Fruit fly (Drosophila melanogaster) whole organism, embryonic: Measurements from ENCODE around the gene CG3652.

Experiments used
- BtbVII ChIP-seq: fragments of 200-800 bp; sonication (Bioruptor generic); optimal IDR thresholded peaks from 3 replicates; lab custom pipeline; 2017; ENCODE audit warnings: missing biosample characterization, mild to moderate bottlenecking, missing genetic modification characterization
- CG11085 ChIP-seq: fragments of 200-800 bp; sonication (Bioruptor generic); IDR thresholded peaks from 2 replicates; pipeline ENCODE4 v1.3.6; 2022; ENCODE audit warnings: missing biosample characterization, missing genetic modification characterization
- CG13287 ChIP-seq: fragments of 200-800 bp; sonication (Bioruptor generic); IDR thresholded peaks from 2 replicates; pipeline ENCODE4 v1.3.6; 2022; ENCODE audit warnings: missing biosample characterization, missing genetic modification characterization; ENCODE audit not compliant: partially characterized antibody
- CG14014 ChIP-seq: fragments of 200-800 bp; sonication (Bioruptor generic); IDR thresholded peaks from 2 replicates; pipeline ENCODE4 v1.3.6; 2022; ENCODE audit warnings: missing biosample characterization, missing genetic modification characterization
- CG16779 ChIP-seq: fragments of 200-800 bp; sonication (Bioruptor generic); IDR thresholded peaks from 2 replicates; pipeline ENCODE4 v1.3.6; 2022; ENCODE audit warnings: missing biosample characterization, missing genetic modification characterization
- CG17328 ChIP-seq: fragments of 200-800 bp; sonication (Bioruptor generic); IDR thresholded peaks from 2 replicates; pipeline ENCODE4 v1.3.6; 2022; ENCODE audit warnings: missing biosample characterization, missing genetic modification characterization
- CG18011 ChIP-seq: fragments of 200-800 bp; sonication (Bioruptor generic); optimal IDR thresholded peaks from 2 replicates; lab custom pipeline; 2017; ENCODE audit warnings: missing biosample characterization, missing genetic modification characterization, mild to moderate bottlenecking, moderate library complexity, missing genotype
- CG2889 ChIP-seq: fragments of 200-800 bp; sonication (Bioruptor generic); IDR thresholded peaks from 3 replicates; pipeline ENCODE4 v1.3.6; 2022; ENCODE audit warnings: missing biosample characterization, missing genetic modification characterization
- CG3726 ChIP-seq: fragments of 200-800 bp; sonication (Bioruptor generic); IDR thresholded peaks from 3 replicates; pipeline ENCODE4, ENCODE4 v1.3.6; 2022; ENCODE audit warnings: missing biosample characterization, missing genetic modification characterization
- CG42726 ChIP-seq: fragments of 200-800 bp; sonication (Bioruptor generic); IDR thresholded peaks from 2 replicates; pipeline ENCODE4 v1.3.6; 2022; ENCODE audit warnings: missing biosample characterization, missing genetic modification characterization; ENCODE audit not compliant: partially characterized antibody
- CG4820 ChIP-seq: fragments of 200-800 bp; sonication (Bioruptor generic); optimal IDR thresholded peaks from 3 replicates; lab custom pipeline; 2016; ENCODE audit warnings: missing biosample characterization, missing genetic modification characterization
- CG6175 ChIP-seq: fragments of 200-800 bp; sonication (Bioruptor generic); IDR thresholded peaks from 3 replicates; pipeline ENCODE4 v1.3.6; 2022; ENCODE audit warnings: missing biosample characterization, missing genetic modification characterization
- CG7357 ChIP-seq: fragments of 200-800 bp; sonication (Bioruptor generic); IDR thresholded peaks from 3 replicates; pipeline ENCODE4 v1.3.6; 2022; ENCODE audit warnings: missing biosample characterization, missing genetic modification characterization
- CG7556 ChIP-seq: fragments of 200-800 bp; sonication (Bioruptor generic); optimal IDR thresholded peaks from 2 replicates; lab custom pipeline; 2017; ENCODE audit warnings: missing biosample characterization, mild to moderate bottlenecking, missing genetic modification characterization
- CG7987 ChIP-seq: fragments of 200-800 bp; sonication (Bioruptor generic); optimal IDR thresholded peaks from 2 replicates; lab custom pipeline; 2018; ENCODE audit warnings: missing biosample characterization, mild to moderate bottlenecking, missing genetic modification characterization, moderate library complexity
- CG8765 ChIP-seq: fragments of 200-800 bp; sonication (Bioruptor generic); IDR thresholded peaks from 2 replicates; pipeline ENCODE4 v1.3.6; 2022; ENCODE audit warnings: missing biosample characterization, missing genetic modification characterization
- CG9215 ChIP-seq: fragments of 200-800 bp; sonication (Bioruptor generic); IDR thresholded peaks from 2 replicates; pipeline ENCODE4 v1.3.6; 2022; ENCODE audit warnings: missing biosample characterization, missing genetic modification characterization
- CG9609 ChIP-seq: fragments of 200-800 bp; sonication (Bioruptor generic); optimal IDR thresholded peaks from 3 replicates; lab custom pipeline; 2016; ENCODE audit warnings: missing biosample characterization, missing genetic modification characterization
- CG9876 ChIP-seq: fragments of 200-800 bp; sonication (Bioruptor generic); optimal IDR thresholded peaks from 2 replicates; lab custom pipeline; 2016; ENCODE audit warnings: missing biosample characterization, missing genetic modification characterization
- CG9932 ChIP-seq: fragments of 200-800 bp; sonication (Bioruptor generic); IDR thresholded peaks from 2 replicates; pipeline ENCODE4 v1.3.6; 2022; ENCODE audit warnings: missing biosample characterization, missing genetic modification characterization
- CrebB ChIP-seq: fragments of 200-800 bp; sonication (Bioruptor generic); optimal IDR thresholded peaks from 3 replicates; lab custom pipeline; 2018; ENCODE audit warnings: missing biosample characterization, mild to moderate bottlenecking, missing genetic modification characterization
- Ets65A ChIP-seq: fragments of 200-800 bp; sonication (Bioruptor generic); peaks from one replicate; lab custom pipeline; 2016; ENCODE audit warnings: missing biosample characterization, missing genetic modification characterization
- HLH3B ChIP-seq: fragments of 200-800 bp; sonication (Bioruptor generic); IDR thresholded peaks from 2 replicates; pipeline ENCODE4 v1.3.6; 2022; ENCODE audit warnings: missing biosample characterization, missing genetic modification characterization
- HLH54F ChIP-seq: fragments of 200-800 bp; sonication (Bioruptor generic); optimal IDR thresholded peaks from 3 replicates; lab custom pipeline; 2016; ENCODE audit warnings: missing biosample characterization, missing genetic modification characterization
- MESR4 ChIP-seq: fragments of 200-800 bp; sonication (Bioruptor generic); optimal IDR thresholded peaks from 2 replicates; lab custom pipeline; 2018; ENCODE audit warnings: missing biosample characterization, mild to moderate bottlenecking, missing genetic modification characterization, moderate library complexity
- Meics ChIP-seq: fragments of 200-800 bp; sonication (Bioruptor generic); optimal IDR thresholded peaks from 2 replicates; lab custom pipeline; 2017; ENCODE audit warnings: missing biosample characterization, mild to moderate bottlenecking, missing genetic modification characterization
- Mes4 ChIP-seq: fragments of 200-800 bp; sonication (Bioruptor generic); optimal IDR thresholded peaks from 2 replicates; lab custom pipeline; 2016; ENCODE audit warnings: missing biosample characterization, missing genetic modification characterization
- Oaz ChIP-seq: fragments of 200-800 bp; sonication (Bioruptor generic); IDR thresholded peaks from 2 replicates; pipeline ENCODE4 v1.3.6; 2022; ENCODE audit warnings: missing biosample characterization, missing genetic modification characterization
- Oli ChIP-seq: fragments of 200-800 bp; sonication (Bioruptor generic); optimal IDR thresholded peaks from 2 replicates; lab custom pipeline; 2018; ENCODE audit warnings: missing biosample characterization, mild to moderate bottlenecking, missing genetic modification characterization, moderate library complexity
- Optix ChIP-seq: fragments of 200-800 bp; sonication (Bioruptor generic); IDR thresholded peaks from 3 replicates; pipeline ENCODE4 v1.3.6; 2022; ENCODE audit warnings: missing biosample characterization, missing genetic modification characterization
- PHDP ChIP-seq: fragments of 200-800 bp; sonication (Bioruptor generic); optimal IDR thresholded peaks from 3 replicates; lab custom pipeline; 2018; ENCODE audit warnings: missing biosample characterization, mild to moderate bottlenecking, missing genetic modification characterization, moderate library complexity
- TFAM ChIP-seq: fragments of 200-800 bp; sonication (Bioruptor generic); optimal IDR thresholded peaks from 2 replicates; lab custom pipeline; 2017; ENCODE audit warnings: missing biosample characterization, missing genetic modification characterization, inconsistent platforms
- amos ChIP-seq: fragments of 200-800 bp; sonication (Bioruptor generic); IDR thresholded peaks from 2 replicates; pipeline ENCODE4 v1.3.6; 2022; ENCODE audit warnings: missing biosample characterization, missing genetic modification characterization; ENCODE audit not compliant: partially characterized antibody
- aop ChIP-seq: fragments of 200-800 bp; sonication (Bioruptor generic); IDR thresholded peaks from 2 replicates; pipeline ENCODE4 v1.3.6; 2022; ENCODE audit warnings: missing biosample characterization, missing genetic modification characterization
- ase ChIP-seq: fragments of 200-800 bp; sonication (Bioruptor generic); IDR thresholded peaks from 3 replicates; pipeline ENCODE4 v1.3.6; 2022; ENCODE audit warnings: missing biosample characterization, missing genetic modification characterization
- dimm ChIP-seq: fragments of 200-800 bp; sonication (Bioruptor generic); IDR thresholded peaks from 2 replicates; pipeline ENCODE4 v1.3.6; 2022; ENCODE audit warnings: missing biosample characterization, missing genetic modification characterization
- grn ChIP-seq: fragments of 200-800 bp; sonication (Bioruptor generic); optimal IDR thresholded peaks from 3 replicates; lab custom pipeline; 2017; ENCODE audit warnings: missing biosample characterization, missing genetic modification characterization
- klu ChIP-seq: fragments of 200-800 bp; sonication (Bioruptor generic); IDR thresholded peaks from 2 replicates; pipeline ENCODE4 v1.3.6; 2022; ENCODE audit warnings: missing biosample characterization, missing genetic modification characterization
- lab ChIP-seq: fragments of 200-800 bp; sonication (Bioruptor generic); optimal IDR thresholded peaks from 3 replicates; lab custom pipeline; 2017; ENCODE audit warnings: missing biosample characterization, missing genetic modification characterization, mild to moderate bottlenecking, moderate library complexity, missing genetic modification reagents
- onecut ChIP-seq: fragments of 200-800 bp; sonication (Bioruptor generic); IDR thresholded peaks from 2 replicates; pipeline ENCODE4 v1.3.6; 2022; ENCODE audit warnings: missing biosample characterization, missing genetic modification characterization
- ranshi ChIP-seq: fragments of 200-800 bp; sonication (Bioruptor generic); IDR thresholded peaks from 2 replicates; pipeline ENCODE4 v1.3.6; 2022; ENCODE audit warnings: missing biosample characterization, missing genetic modification characterization
- repo ChIP-seq: fragments of 200-800 bp; sonication (Bioruptor generic); optimal IDR thresholded peaks from 2 replicates; lab custom pipeline; 2016; ENCODE audit warnings: missing biosample characterization, missing genetic modification characterization
- shn ChIP-seq: fragments of 200-800 bp; sonication (Bioruptor generic); optimal IDR thresholded peaks from 3 replicates; lab custom pipeline; 2016; ENCODE audit warnings: missing biosample characterization, missing genetic modification characterization
- slbo ChIP-seq: fragments of 200-800 bp; sonication (Bioruptor generic); IDR thresholded peaks from 2 replicates; pipeline ENCODE4 v1.3.6; 2022; ENCODE audit warnings: missing biosample characterization, missing genetic modification characterization
- stwl ChIP-seq: fragments of 200-800 bp; sonication (Bioruptor generic); optimal IDR thresholded peaks from 3 replicates; lab custom pipeline; 2018; ENCODE audit warnings: missing biosample characterization, mild to moderate bottlenecking, missing genetic modification characterization, moderate library complexity
- toy ChIP-seq: fragments of 200-800 bp; sonication (Bioruptor generic); IDR thresholded peaks from 2 replicates; pipeline ENCODE4 v1.3.6; 2022; ENCODE audit warnings: missing biosample characterization, missing genetic modification characterization
- trem ChIP-seq: fragments of 200-800 bp; optimal IDR thresholded peaks from 3 replicates; lab custom pipeline; 2019; ENCODE audit warnings: missing biosample characterization, mild to moderate bottlenecking, missing genetic modification characterization, moderate library complexity
- ttk ChIP-seq: fragments of 200-800 bp; sonication (Bioruptor generic); IDR thresholded peaks from 2 replicates; pipeline ENCODE4 v2.1.2; 2022; ENCODE audit warnings: missing biosample characterization, missing genetic modification characterization
- unc-4 ChIP-seq: fragments of 200-800 bp; sonication (Bioruptor generic); IDR thresholded peaks from 2 replicates; pipeline ENCODE4 v1.3.6; 2022; ENCODE audit warnings: missing biosample characterization, missing genetic modification characterization; ENCODE audit not compliant: partially characterized antibody

Gene CG3652

dm6 chr2L:4440881-4441737 lies 47.4 kb upstream of the CG3652 start, which contains the start of gene CG15431 (continued):
- TF ChIP-seq CG16779 (0 out of 2 replicates have a peak, but pooled peaks have one; percentile 63), lab (GFP tag; lab: Kevin White, UChicago) (peak; percentile 82), CG6175 (GFP tag; lab: Robert Waterston, UW) (no peak), CG7987 (GFP tag; lab: Kevin White, UChicago) (no peak), CG9215 (peak; percentile 56), CG18011 (peak; percentile 25), grn (GFP tag; lab: Kevin White, UChicago) (no peak), CG9876 (no peak), CG9609 (GFP tag; lab: Kevin White, UChicago) (no peak), shn (GFP tag; lab: Kevin White, UChicago) (no peak), CG7357 (GFP tag; lab: Robert Waterston, UW) (no peak), CG7556 (peak; percentile 79), TFAM (GFP tag; lab: Kevin White, UChicago) (no peak), CG42726 (0 out of 2 replicates have a peak, but pooled peaks have one; percentile 15), CG3726 (peak; percentile 59; the same call in 1 of the 3 replicates), stwl (tag; lab: Kevin White, UChicago) (no peak), slbo (GFP tag; lab: Robert Waterston, UW) (peak; percentile 78), Mes4 (no peak), CrebB (tag; lab: Kevin White, UChicago) (no peak), Optix (GFP tag; lab: Robert Waterston, UW) (0 out of 3 replicates have a peak, but pooled peaks have one; percentile 50), aop (GFP tag; lab: Robert Waterston, UW) (no peak), CG8765 (no peak), CG11085 (no peak), HLH54F (GFP tag; lab: Kevin White, UChicago) (peak; percentile 46), Meics (peak; percentile 77), CG2889 (peak; percentile 16; the same call in 1 of the 3 replicates), klu (peak; percentile 57), BtbVII (GFP tag; lab: Kevin White, UChicago) (peak; percentile 43), PHDP (tag; lab: Kevin White, UChicago) (peak; percentile 64), CG17328 (GFP tag; lab: Robert Waterston, UW) (0 out of 2 replicates have a peak, but pooled peaks have one; percentile 36), unc-4 (GFP tag; lab: Robert Waterston, UW) (no peak), ranshi (no peak; the same call in 1 of the 2 replicates), onecut (GFP tag; lab: Robert Waterston, UW) (peak; percentile 43), CG14014 (GFP tag; lab: Robert Waterston, UW) (peak; percentile 64; the same call in 1 of the 2 replicates), ase (GFP tag; lab: Robert Waterston, UW) (peak; percentile 52; the same call in 2 of the 3 replicates), Oaz (peak; percentile 35; the same call in 1 of the 2 replicates), CG9932 (GFP tag; lab: Robert Waterston, UW) (peak; percentile 61), toy (GFP tag; lab: Robert Waterston, UW) (no peak), trem (tag; lab: Kevin White, UChicago) (no peak), CG4820 (peak; percentile 25), repo (GFP tag; lab: Kevin White, UChicago) (no peak), Oli (tag; lab: Kevin White, UChicago) (peak; percentile 53), amos (GFP tag; lab: Robert Waterston, UW) (peak; percentile 14; the same call in 1 of the 2 replicates), Ets65A (GFP tag; lab: Kevin White, UChicago) (peak; percentile 71), ttk (GFP tag; lab: Robert Waterston, UW) (peak; percentile 57), MESR4 (no peak), dimm (GFP tag; lab: Robert Waterston, UW) (no peak), HLH3B (peak; percentile 65; the same call in 1 of the 2 replicates), CG13287 (GFP tag; lab: Robert Waterston, UW) (0 out of 2 replicates have a peak, but pooled peaks have one; percentile 15)
